Fruit fly (Drosophila melanogaster): ENCODE data around the gene Galk.

Gene Galk

DNA sequence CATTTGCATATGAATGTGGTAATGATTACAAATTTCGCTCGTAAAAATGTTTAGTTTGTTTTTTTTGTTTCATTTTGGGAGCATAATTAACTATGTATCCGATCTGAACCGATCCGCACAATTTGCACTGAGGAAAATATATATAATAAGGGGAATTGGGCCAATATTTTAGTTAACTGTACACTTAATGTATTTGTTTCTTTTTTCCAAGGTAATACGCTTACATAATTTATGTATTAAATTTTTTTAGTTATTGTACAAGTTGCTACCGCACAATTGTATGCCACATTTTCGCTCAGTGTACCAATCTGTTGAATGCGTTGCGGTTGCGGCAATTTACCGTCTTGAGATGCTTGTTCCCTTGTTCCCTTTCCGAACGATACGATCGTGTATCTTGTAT lies 39.8 kb upstream of the Galk start:
- TF ChIP-seq usp (GFP tag; optimal IDR thresholded peaks at IDR 0.05) (no peak), fru (GFP tag; optimal IDR thresholded peaks at IDR 0.05) (peak; percentile 4), Hnf4 (GFP tag; optimal IDR thresholded peaks at IDR 0.05) (no peak), foxo (GFP tag; optimal IDR thresholded peaks at IDR 0.05) (peak in 1 of 2 experiments; percentile 8), jim (GFP tag; optimal IDR thresholded peaks at IDR 0.05) (no peak), CG9705 (GFP tag; optimal IDR thresholded peaks at IDR 0.05) (no peak), dmrt93B (GFP tag; optimal IDR thresholded peaks at IDR 0.05) (no peak), Dif (GFP tag; optimal IDR thresholded peaks at IDR 0.05; ENCODE audit: partially characterized antibody) (no peak), woc (GFP tag; optimal IDR thresholded peaks at IDR 0.05) (no peak), CrebA (GFP tag; optimal IDR thresholded peaks at IDR 0.05; ENCODE audit: borderline replicate concordance) (no peak), sv (GFP tag; optimal IDR thresholded peaks at IDR 0.05) (peak; percentile 77), tai (GFP tag; optimal IDR thresholded peaks at IDR 0.05) (no peak), dsf (GFP tag; optimal IDR thresholded peaks at IDR 0.05; ENCODE audit: borderline replicate concordance) (no peak), psq (GFP tag; optimal IDR thresholded peaks at IDR 0.05) (no peak), rgr (GFP tag; optimal IDR thresholded peaks at IDR 0.05) (peak; percentile 12)

dm6 chr3L:9025178-9025577 lies 39.3 kb upstream of the Galk start:
- TF ChIP-seq usp (GFP tag; optimal IDR thresholded peaks at IDR 0.05), result no peak
- no peak for TF ChIP-seq Mio (GFP tag; optimal IDR thresholded peaks at IDR 0.05)
- no peak for TF ChIP-seq tai (GFP tag; optimal IDR thresholded peaks at IDR 0.05)
- no peak for TF ChIP-seq dl (GFP tag; optimal IDR thresholded peaks at IDR 0.05; ENCODE audit: insufficient read depth in 1 of 2, partially characterized antibody in 2 of 2)
- TF ChIP-seq ey (GFP tag; optimal IDR thresholded peaks at IDR 0.05), result no peak
- no peak for TF ChIP-seq GATAd (GFP tag; optimal IDR thresholded peaks at IDR 0.05)
- no peak for TF ChIP-seq CG9705 (GFP tag; optimal IDR thresholded peaks at IDR 0.05)
- TF ChIP-seq HLH106 (tag; optimal IDR thresholded peaks at IDR 0.05), result no peak
- no peak for TF ChIP-seq Abd-B (GFP tag; optimal IDR thresholded peaks at IDR 0.05)
- TF ChIP-seq Hr83 (GFP tag; optimal IDR thresholded peaks at IDR 0.05; ENCODE audit: poor library complexity, severe bottlenecking), result no peak
- TF ChIP-seq lola (GFP tag; optimal IDR thresholded peaks at IDR 0.05), result no peak
- TF ChIP-seq Sp1 (GFP tag; optimal IDR thresholded peaks at IDR 0.05), result no peak
- TF ChIP-seq rgr (GFP tag; optimal IDR thresholded peaks at IDR 0.05), result no peak
- TF ChIP-seq sv (GFP tag; optimal IDR thresholded peaks at IDR 0.05), result no peak
- no peak for TF ChIP-seq CrebA (GFP tag; optimal IDR thresholded peaks at IDR 0.05; ENCODE audit: borderline replicate concordance)
- TF ChIP-seq Rel (GFP tag; optimal IDR thresholded peaks at IDR 0.05), result no peak
- no peak for TF ChIP-seq Rel (tag; optimal IDR thresholded peaks at IDR 0.05)
- no peak for TF ChIP-seq Hnf4 (GFP tag; optimal IDR thresholded peaks at IDR 0.05)
- TF ChIP-seq OdsH (GFP tag; optimal IDR thresholded peaks at IDR 0.05), result no peak
- no peak for TF ChIP-seq pan (optimal IDR thresholded peaks at IDR 0.05)
- TF ChIP-seq Myc (optimal IDR thresholded peaks at IDR 0.05), result no peak

- TF ChIP-seq Sp1 (GFP tag; optimal IDR thresholded peaks at IDR 0.05) (no peak), usp (GFP tag; optimal IDR thresholded peaks at IDR 0.05) (no peak), brk (GFP tag; optimal IDR thresholded peaks at IDR 0.05) (no peak), Hr83 (GFP tag; optimal IDR thresholded peaks at IDR 0.05; ENCODE audit: poor library complexity, severe bottlenecking) (no peak), CG32264 (GFP tag; optimal IDR thresholded peaks at IDR 0.05) (no peak), OdsH (GFP tag; optimal IDR thresholded peaks at IDR 0.05) (no peak), HLH106 (tag; optimal IDR thresholded peaks at IDR 0.05) (no peak), h (GFP tag; optimal IDR thresholded peaks at IDR 0.05) (no peak), Dif (GFP tag; optimal IDR thresholded peaks at IDR 0.05; ENCODE audit: partially characterized antibody) (no peak), sage (GFP tag; optimal IDR thresholded peaks at IDR 0.05) (no peak)
Observed at dm6 chr3L:9024741-9025140, 38.9 kb upstream of the Galk start.

- TF ChIP-seq Dif (GFP tag; optimal IDR thresholded peaks at IDR 0.05; ENCODE audit: partially characterized antibody) (no peak), ey (GFP tag; optimal IDR thresholded peaks at IDR 0.05) (peak; percentile 34), Mio (GFP tag; optimal IDR thresholded peaks at IDR 0.05) (no peak), Abd-B (GFP tag; optimal IDR thresholded peaks at IDR 0.05) (no peak), dmrt93B (GFP tag; optimal IDR thresholded peaks at IDR 0.05) (no peak), sv (GFP tag; optimal IDR thresholded peaks at IDR 0.05) (peak; percentile 55), foxo (GFP tag; optimal IDR thresholded peaks at IDR 0.05) (peak in 1 of 2 experiments; percentile 15), Rel (GFP tag; optimal IDR thresholded peaks at IDR 0.05) (no peak), Rel (tag; optimal IDR thresholded peaks at IDR 0.05) (no peak), HLH106 (tag; optimal IDR thresholded peaks at IDR 0.05) (peak; percentile 0), lola (GFP tag; optimal IDR thresholded peaks at IDR 0.05) (no peak), Sp1 (GFP tag; optimal IDR thresholded peaks at IDR 0.05) (no peak), OdsH (GFP tag; optimal IDR thresholded peaks at IDR 0.05) (peak; percentile 7), N (GFP tag; optimal IDR thresholded peaks at IDR 0.05) (no peak), Jra (GFP tag; optimal IDR thresholded peaks at IDR 0.05) (no peak), dsf (GFP tag; optimal IDR thresholded peaks at IDR 0.05; ENCODE audit: borderline replicate concordance) (no peak), woc (GFP tag; optimal IDR thresholded peaks at IDR 0.05) (no peak), br (GFP tag; optimal IDR thresholded peaks at IDR 0.05) (peak; percentile 8), usp (GFP tag; optimal IDR thresholded peaks at IDR 0.05) (no peak), psq (GFP tag; optimal IDR thresholded peaks at IDR 0.05) (no peak), Hr83 (GFP tag; optimal IDR thresholded peaks at IDR 0.05; ENCODE audit: poor library complexity, severe bottlenecking) (no peak), h (GFP tag; optimal IDR thresholded peaks at IDR 0.05) (peak; percentile 39), pan (optimal IDR thresholded peaks at IDR 0.05) (no peak), rgr (GFP tag; optimal IDR thresholded peaks at IDR 0.05) (no peak), brk (GFP tag; optimal IDR thresholded peaks at IDR 0.05) (no peak), CrebA (GFP tag; optimal IDR thresholded peaks at IDR 0.05; ENCODE audit: borderline replicate concordance) (no peak)
Observed at dm6 chr3L:9023627-9024026, 37.7 kb upstream of the Galk start.
